Fruit fly (Drosophila melanogaster) whole organism, wandering third instar larva: ENCODE measurements around the gene P5CDh1.

Source experiments
- Abd-B ChIP-seq: fragments of >200 bp; optimal IDR thresholded peaks from 2 replicates; lab custom pipeline; 2017; ENCODE audit warnings: missing biosample characterization, missing genetic modification characterization
- CG32264 ChIP-seq: fragments of 200-800 bp; sonication (Bioruptor generic); optimal IDR thresholded peaks from 2 replicates; lab custom pipeline; 2016; ENCODE audit warnings: missing biosample characterization, missing genetic modification characterization
- CG9705 ChIP-seq: fragments of 200-800 bp; sonication (Bioruptor generic); optimal IDR thresholded peaks from 2 replicates; lab custom pipeline; 2018; ENCODE audit warnings: missing biosample characterization, mild to moderate bottlenecking, missing genetic modification characterization
- Dfd ChIP-seq: fragments of >200 bp; optimal IDR thresholded peaks from 2 replicates; lab custom pipeline; 2017; ENCODE audit warnings: missing biosample characterization, missing genetic modification characterization
- HLH106 ChIP-seq: fragments of 200-800 bp; optimal IDR thresholded peaks from 3 replicates; lab custom pipeline; 2019; ENCODE audit warnings: missing biosample characterization, mild to moderate bottlenecking, missing genetic modification characterization, moderate library complexity
- Hnf4 ChIP-seq: fragments of 200-800 bp; sonication (Bioruptor generic); optimal IDR thresholded peaks from 2 replicates; lab custom pipeline; 2016; ENCODE audit warnings: missing biosample characterization, mild to moderate bottlenecking, missing genetic modification characterization
- Hr78 ChIP-seq: fragments of >200 bp; optimal IDR thresholded peaks from 2 replicates; lab custom pipeline; 2017; ENCODE audit warnings: missing biosample characterization, missing genetic modification characterization
- Hr83 ChIP-seq: fragments of 200-300 bp; sonication (Bioruptor generic); optimal IDR thresholded peaks from 2 replicates; lab custom pipeline; 2016; ENCODE audit warnings: missing biosample characterization, mild to moderate bottlenecking, missing genetic modification characterization, moderate library complexity; ENCODE audit not compliant: poor library complexity, severe bottlenecking
- Jra ChIP-seq: sonication (Bioruptor generic); optimal IDR thresholded peaks from 2 replicates; lab custom pipeline; 2016; ENCODE audit warnings: missing biosample characterization, missing genetic modification characterization
- Mio ChIP-seq: sonication (Bioruptor generic); optimal IDR thresholded peaks from 2 replicates; lab custom pipeline; 2016; ENCODE audit warnings: missing biosample characterization, missing genetic modification characterization
- Myc ChIP-seq: fragments of >200 bp; optimal IDR thresholded peaks from 2 replicates; lab custom pipeline; 2017
- OdsH ChIP-seq: fragments of 200-800 bp; sonication (Bioruptor generic); optimal IDR thresholded peaks from 2 replicates; lab custom pipeline; 2016; ENCODE audit warnings: missing biosample characterization, mild to moderate bottlenecking, missing genetic modification characterization
- Rel ChIP-seq, 2 experiments: fragments of 200-800 bp; sonication (Bioruptor generic) in 1 of 2; optimal IDR thresholded peaks; 2 replicates in 1 of 2; 3 replicates in 1 of 2; lab custom pipeline; 2016 to 2019; ENCODE audit warnings: mild to moderate bottlenecking in 2 of 2, missing biosample characterization in 2 of 2, missing genetic modification characterization in 2 of 2, moderate library complexity in 1 of 2
- Sp1 ChIP-seq: fragments of 200-800 bp; sonication (Bioruptor generic); optimal IDR thresholded peaks from 3 replicates; lab custom pipeline; 2019; ENCODE audit warnings: missing biosample characterization, mild to moderate bottlenecking, missing genetic modification characterization, moderate library complexity
- Vsx2 ChIP-seq: fragments of 200-300, 225-300 bp; sonication (Bioruptor generic); optimal IDR thresholded peaks from 2 replicates; lab custom pipeline; 2018; ENCODE audit warnings: missing biosample characterization, missing genetic modification characterization; ENCODE audit not compliant: partially characterized antibody
- br ChIP-seq: fragments of 200-800 bp; sonication (Bioruptor generic); optimal IDR thresholded peaks from 2 replicates; lab custom pipeline; 2016; ENCODE audit warnings: missing biosample characterization, missing genetic modification characterization
- brk ChIP-seq: fragments of 200-800 bp; sonication (Bioruptor generic); optimal IDR thresholded peaks from 2 replicates; lab custom pipeline; 2016; ENCODE audit warnings: missing biosample characterization, mild to moderate bottlenecking, missing genetic modification characterization
- dl ChIP-seq, 2 experiments: fragments of 175-275, 200-275 bp in 1 of 2; fragments of 200-275 bp in 1 of 2; sonication (Bioruptor generic); optimal IDR thresholded peaks; lab custom pipeline; 2018; ENCODE audit warnings: mild to moderate bottlenecking in 2 of 2, missing biosample characterization in 2 of 2, missing genetic modification characterization in 2 of 2, moderate library complexity in 2 of 2; ENCODE audit not compliant: partially characterized antibody in 2 of 2, insufficient read depth in 1 of 2
- dmrt93B ChIP-seq: fragments of 200-800 bp; sonication (Bioruptor generic); optimal IDR thresholded peaks from 2 replicates; lab custom pipeline; 2018; ENCODE audit warnings: missing biosample characterization, mild to moderate bottlenecking, missing genetic modification characterization
- dsf ChIP-seq: sonication (Bioruptor generic); optimal IDR thresholded peaks from 2 replicates; lab custom pipeline; 2016; ENCODE audit warnings: missing biosample characterization, missing genetic modification characterization, borderline replicate concordance
- ey ChIP-seq: fragments of 200-800 bp; sonication (Bioruptor generic); optimal IDR thresholded peaks from 2 replicates; lab custom pipeline; 2016; ENCODE audit warnings: missing biosample characterization, missing genetic modification characterization
- foxo ChIP-seq, 2 experiments: fragments of 200-800 bp; sonication (Bioruptor generic); optimal IDR thresholded peaks; 2 replicates in 1 of 2; 3 replicates in 1 of 2; lab custom pipeline; 2016 to 2017; ENCODE audit warnings: missing biosample characterization in 2 of 2, missing genetic modification characterization in 2 of 2
- fru ChIP-seq: fragments of 200-800 bp; sonication (Bioruptor generic); optimal IDR thresholded peaks from 3 replicates; lab custom pipeline; 2016; ENCODE audit warnings: missing biosample characterization, mild to moderate bottlenecking, missing genetic modification characterization
- h ChIP-seq: fragments of 200-800 bp; sonication (Bioruptor generic); optimal IDR thresholded peaks from 3 replicates; lab custom pipeline; 2016; ENCODE audit warnings: missing biosample characterization, mild to moderate bottlenecking, missing genetic modification characterization
- jim ChIP-seq: fragments of 175-275, 200-325 bp; sonication (Bioruptor generic); optimal IDR thresholded peaks from 2 replicates; lab custom pipeline; 2016; ENCODE audit warnings: missing biosample characterization, mild to moderate bottlenecking, missing genetic modification characterization
- lola ChIP-seq: fragments of >200 bp; optimal IDR thresholded peaks from 2 replicates; lab custom pipeline; 2017; ENCODE audit warnings: missing biosample characterization, missing genetic modification characterization
- pan ChIP-seq: fragments of >200 bp; optimal IDR thresholded peaks from 2 replicates; lab custom pipeline; 2017
- psq ChIP-seq: fragments of 200-800 bp; sonication (Bioruptor generic); optimal IDR thresholded peaks from 3 replicates; lab custom pipeline; 2017; ENCODE audit warnings: missing biosample characterization, mild to moderate bottlenecking, missing genetic modification characterization, moderate library complexity
- rgr ChIP-seq: fragments of 200-800 bp; sonication (Bioruptor generic); optimal IDR thresholded peaks from 3 replicates; lab custom pipeline; 2016; ENCODE audit warnings: missing biosample characterization, mild to moderate bottlenecking, missing genetic modification characterization
- sage ChIP-seq: fragments of 200-800 bp; sonication (Bioruptor generic); optimal IDR thresholded peaks from 2 replicates; lab custom pipeline; 2016; ENCODE audit warnings: missing biosample characterization, mild to moderate bottlenecking, missing genetic modification characterization
- sv ChIP-seq: fragments of 200-800 bp; sonication (Bioruptor generic); optimal IDR thresholded peaks from 3 replicates; lab custom pipeline; 2016; ENCODE audit warnings: missing biosample characterization, missing genetic modification characterization
- woc ChIP-seq: sonication (Bioruptor generic); optimal IDR thresholded peaks from 2 replicates; lab custom pipeline; 2016; ENCODE audit warnings: missing biosample characterization, mild to moderate bottlenecking, missing genetic modification characterization

The P5CDh1 gene

DNA sequence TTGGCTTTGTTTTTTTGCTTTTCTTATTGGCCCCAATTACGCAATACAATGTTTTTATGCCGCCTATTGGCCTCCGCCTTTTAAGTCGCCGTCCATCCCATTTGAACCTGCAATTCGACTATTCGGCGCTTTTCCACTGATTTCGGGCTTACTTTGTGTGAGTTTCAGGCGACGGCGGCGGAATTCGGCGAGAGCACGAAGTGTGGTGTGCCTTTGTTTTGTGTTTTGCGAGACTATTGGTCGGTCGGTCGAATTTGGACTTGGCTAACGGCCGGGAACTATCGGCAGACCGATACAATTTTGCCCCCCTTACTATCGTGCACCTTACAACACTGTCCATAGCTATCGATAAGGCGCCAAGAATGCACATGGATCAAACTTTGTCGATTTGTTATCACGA lies at the start of gene P5CDh1:
TSS of gene P5CDh1 (minus strand) at position 278 of the 400 bp plus-strand sequence.
- peak; percentile 55 for TF ChIP-seq rgr
- peak; percentile 33 for TF ChIP-seq h (GFP tag; lab: Kevin White, UChicago)
- TF ChIP-seq Dfd (GFP tag; lab: Kevin White, UChicago), result no peak
- TF ChIP-seq woc (GFP tag; lab: Kevin White, UChicago), result no peak
- TF ChIP-seq psq (GFP tag; lab: Kevin White, UChicago), result no peak
- TF ChIP-seq br, result no peak
- TF ChIP-seq CG9705, result no peak
- TF ChIP-seq Hr83, result peak; percentile 70
- TF ChIP-seq foxo (GFP tag; optimal IDR thresholded peaks at IDR 0.05; lab: Kevin White, UChicago), result peak in 1 of 2 experiments; percentile 29
- TF ChIP-seq ey (GFP tag; lab: Kevin White, UChicago), result peak; percentile 13
- TF ChIP-seq Mio (GFP tag; lab: Kevin White, UChicago), result no peak
- peak; percentile 0 for TF ChIP-seq Vsx2 (GFP tag; lab: Kevin White, UChicago)
- TF ChIP-seq Hnf4 (GFP tag; lab: Kevin White, UChicago), result peak; percentile 52
- TF ChIP-seq, all 38 proteins: peak for 7

DNA sequence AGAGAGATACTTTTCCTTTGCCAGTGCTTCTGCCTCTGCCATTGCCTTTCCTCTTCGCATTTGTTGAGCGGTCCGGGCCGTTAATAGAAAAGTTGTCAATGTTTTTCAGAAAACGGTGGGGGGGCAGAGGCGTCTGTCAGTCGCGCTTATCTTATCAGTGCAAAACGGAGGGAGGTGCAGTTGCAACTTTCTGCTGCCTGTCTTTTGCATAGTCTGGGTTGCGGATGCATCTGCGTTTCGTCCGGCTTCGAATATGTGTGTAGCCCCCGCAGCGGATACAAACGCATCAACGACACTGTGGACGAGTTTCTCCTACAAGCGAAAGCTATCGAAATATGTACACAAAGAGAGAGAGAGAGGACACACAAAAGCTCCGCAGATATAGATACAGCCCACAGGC lies 48.4 kb upstream of the P5CDh1 start:
- TF ChIP-seq br, result no peak

DNA sequence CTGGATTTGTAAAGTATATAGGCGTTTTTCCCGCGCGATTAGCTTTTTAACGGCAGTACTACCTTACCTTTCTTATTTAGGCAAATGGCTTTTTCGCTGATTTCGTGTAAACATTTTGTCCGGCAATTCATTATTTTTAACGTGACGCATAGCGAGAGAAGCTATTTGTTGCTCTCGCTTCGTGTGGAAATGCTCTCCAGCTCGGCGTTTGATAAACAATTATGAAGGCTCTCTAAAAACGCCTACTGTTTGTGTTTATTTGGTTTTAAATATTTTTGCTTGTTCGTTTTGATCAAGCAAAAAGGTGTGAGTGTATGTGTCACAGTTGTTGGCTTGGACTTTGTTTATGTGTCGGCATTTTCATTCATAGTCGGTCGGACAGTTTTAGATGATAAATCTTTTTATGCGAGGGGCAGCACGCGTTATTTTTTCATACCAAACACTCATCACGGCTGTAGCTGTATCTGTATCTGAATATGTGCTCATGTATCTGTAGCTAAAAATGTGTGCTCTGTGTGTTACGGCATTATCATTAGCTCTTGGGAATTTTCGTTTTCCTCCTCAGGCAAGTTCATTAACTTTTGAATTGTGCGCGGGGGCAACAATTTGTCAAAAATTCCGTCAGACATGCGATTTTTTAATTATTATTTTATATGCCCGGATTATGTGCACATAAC lies 45.9 kb upstream of the P5CDh1 start:
- TF ChIP-seq Rel (GFP tag; optimal IDR thresholded peaks at IDR 0.05; lab: Kevin White, UChicago) (no peak), Rel (tag; optimal IDR thresholded peaks at IDR 0.05; lab: Kevin White, UChicago) (peak; percentile 88), Abd-B (GFP tag; lab: Kevin White, UChicago) (no peak), sage (GFP tag; lab: Kevin White, UChicago) (peak; percentile 21), dl (GFP tag; optimal IDR thresholded peaks at IDR 0.05; lab: Kevin White, UChicago; ENCODE audit: insufficient read depth in 1 of 2, partially characterized antibody in 2 of 2) (peak in 1 of 2 experiments; percentile 40), woc (GFP tag; lab: Kevin White, UChicago) (no peak)

DNA sequence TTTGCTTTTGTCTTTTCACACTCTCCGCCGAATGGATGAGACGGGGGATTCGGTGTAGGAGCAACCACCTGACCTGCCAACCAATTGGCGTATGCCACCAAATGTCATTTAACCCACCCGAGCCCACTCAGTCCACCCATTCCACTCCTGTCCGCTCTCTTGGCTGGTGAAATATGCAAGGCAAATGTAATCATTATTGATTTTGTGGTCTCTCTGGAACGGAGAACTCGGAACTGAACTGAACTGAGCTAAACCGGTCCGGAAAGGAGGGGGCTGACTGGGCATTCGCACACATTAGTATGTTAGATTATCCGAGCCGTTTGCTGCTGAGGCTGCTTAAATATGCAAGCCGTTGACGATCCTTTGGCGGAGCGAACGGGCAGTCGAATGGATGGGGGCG lies 42.9 kb upstream of the P5CDh1 start:
- TF ChIP-seq Dfd (GFP tag; lab: Kevin White, UChicago) (no peak), Sp1 (GFP tag; lab: Kevin White, UChicago) (no peak), dl (GFP tag; optimal IDR thresholded peaks at IDR 0.05; lab: Kevin White, UChicago; ENCODE audit: insufficient read depth in 1 of 2, partially characterized antibody in 2 of 2) (no peak)
- TF ChIP-seq, all 38 proteins: peak for 0

DNA sequence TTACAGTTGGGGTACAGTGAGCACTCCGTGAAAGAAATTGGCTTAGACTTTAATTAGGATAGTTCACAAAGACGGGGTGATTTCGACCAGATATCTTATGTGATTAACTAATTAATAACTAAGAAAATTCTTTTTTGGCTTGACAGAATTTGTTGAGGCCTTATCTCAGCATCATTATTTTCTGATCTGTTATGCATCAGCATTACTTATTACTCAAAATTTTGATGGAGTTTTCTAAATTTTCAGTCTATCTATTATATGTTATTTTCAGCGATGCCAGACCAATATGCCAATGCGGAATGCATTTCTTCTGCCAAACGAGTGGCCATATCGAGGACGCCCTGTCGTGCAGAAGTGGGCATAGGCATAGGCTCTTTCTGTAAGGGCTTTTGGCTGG lies 42.5 kb upstream of the P5CDh1 start:
- TF ChIP-seq Mio (GFP tag; lab: Kevin White, UChicago) (no peak), CG9705 (no peak), Abd-B (GFP tag; lab: Kevin White, UChicago) (no peak), Jra (GFP tag; lab: Kevin White, UChicago) (no peak), Rel (GFP tag; optimal IDR thresholded peaks at IDR 0.05; lab: Kevin White, UChicago) (no peak), Rel (tag; optimal IDR thresholded peaks at IDR 0.05; lab: Kevin White, UChicago) (no peak), jim (GFP tag; lab: Kevin White, UChicago) (no peak), Dfd (GFP tag; lab: Kevin White, UChicago) (no peak), sv (GFP tag; lab: Kevin White, UChicago) (no peak), lola (GFP tag; lab: Kevin White, UChicago) (no peak), brk (GFP tag; lab: Kevin White, UChicago) (no peak), pan (lab: Kevin White, UChicago) (no peak), h (GFP tag; lab: Kevin White, UChicago) (peak; percentile 59), br (peak; percentile 6), CG32264 (GFP tag; lab: Kevin White, UChicago) (peak; percentile 21), rgr (peak; percentile 38), ey (GFP tag; lab: Kevin White, UChicago) (peak; percentile 61), HLH106 (tag; lab: Kevin White, UChicago) (peak; percentile 24), woc (GFP tag; lab: Kevin White, UChicago) (peak; percentile 50), Hnf4 (GFP tag; lab: Kevin White, UChicago) (peak; percentile 25), OdsH (peak; percentile 55), Myc (lab: Kevin White, UChicago) (no peak), dmrt93B (GFP tag; lab: Kevin White, UChicago) (peak; percentile 44), Hr78 (GFP tag; lab: Kevin White, UChicago) (no peak), fru (GFP tag; lab: Kevin White, UChicago) (peak; percentile 72), dsf (GFP tag; lab: Kevin White, UChicago) (no peak), foxo (GFP tag; optimal IDR thresholded peaks at IDR 0.05; lab: Kevin White, UChicago) (peak in 1 of 2 experiments; percentile 64), Sp1 (GFP tag; lab: Kevin White, UChicago) (peak; percentile 27)
